Fruit fly (Drosophila melanogaster) whole organism, adult: ENCODE results near the gene Ptpmeg2.
A peak's percentile ranks its signal among the peaks of the same experiment; 100 is the strongest.

Source experiments
- CG1620 ChIP-seq: fragments of 200-800 bp; sonication (Bioruptor generic); optimal IDR thresholded peaks from 2 replicates; lab custom pipeline; 2016; ENCODE audit warnings: missing biosample characterization, missing genetic modification characterization
- CG7101 ChIP-seq: fragments of 200-800 bp; sonication (Bioruptor generic); optimal IDR thresholded peaks from 2 replicates; lab custom pipeline; 2018; ENCODE audit warnings: missing biosample characterization, mild to moderate bottlenecking, missing genetic modification characterization, moderate library complexity
- Hr96 ChIP-seq: fragments of 200-800 bp; sonication (Bioruptor generic); optimal IDR thresholded peaks from 2 replicates; lab custom pipeline; 2016; ENCODE audit warnings: missing biosample characterization, missing genetic modification characterization
- Mnt ChIP-seq: fragments of 200-800 bp; sonication (Bioruptor generic); optimal IDR thresholded peaks from 2 replicates; lab custom pipeline; 2016; ENCODE audit warnings: missing biosample characterization, mild to moderate bottlenecking, missing genetic modification characterization
- cnc ChIP-seq, 2 experiments: fragments of >200 bp; optimal IDR thresholded peaks; 2 replicates each; lab custom pipeline; 2017

DNA sequence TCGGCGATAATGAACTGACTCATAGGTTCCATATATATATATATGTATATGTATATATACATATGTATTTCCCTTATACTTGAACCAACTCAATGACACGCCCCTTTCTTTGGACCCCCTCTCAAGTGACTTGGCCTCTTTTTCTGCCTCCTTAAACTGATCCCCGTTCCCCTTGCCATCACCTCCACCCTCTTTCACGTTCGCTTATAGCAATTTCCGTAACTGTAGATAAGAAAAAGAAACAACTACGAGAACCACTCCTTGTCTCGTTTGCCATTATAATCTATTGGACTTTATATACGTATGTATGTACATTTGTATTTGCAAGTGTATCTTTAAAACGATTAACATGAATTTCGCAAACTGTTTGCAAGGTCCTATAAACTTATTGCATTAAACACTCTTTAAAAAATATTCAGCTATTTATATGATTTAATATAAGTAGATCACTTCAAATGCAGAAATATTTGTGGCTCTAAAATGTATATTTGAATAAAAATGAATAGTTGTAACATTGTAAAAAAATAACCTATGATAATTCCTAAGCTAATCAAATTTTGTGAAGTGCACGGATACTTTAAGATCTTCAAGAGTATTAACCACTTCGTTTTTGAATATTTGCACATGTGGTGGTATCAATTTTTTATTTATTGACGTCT is 76.2 kb downstream of the Ptpmeg2 start:
- TF ChIP-seq Hr96 (GFP tag; lab: Kevin White, UChicago) (no peak), Mnt (GFP tag; lab: Kevin White, UChicago) (no peak), CG1620 (GFP tag; lab: Kevin White, UChicago) (no peak), CG7101 (tag; lab: Kevin White, UChicago) (peak; percentile 85), cnc (optimal IDR thresholded peaks at IDR 0.05; lab: Kevin White, UChicago) (peak; percentile 5 to 47)
